Fruit fly (Drosophila melanogaster) whole organism, embryonic: ENCODE results near the gene CG10793.

ENCODE experiments used
- CG12071 ChIP-seq: fragments of 200-800 bp; sonication (Bioruptor generic); optimal IDR thresholded peaks from 3 replicates; lab custom pipeline; 2018; ENCODE audit warnings: missing biosample characterization, mild to moderate bottlenecking, missing genetic modification characterization
- CG5180 ChIP-seq: fragments of 200-800 bp; sonication (Bioruptor generic); optimal IDR thresholded peaks from 3 replicates; lab custom pipeline; 2017; ENCODE audit warnings: missing biosample characterization, missing genetic modification characterization, mild to moderate bottlenecking, moderate library complexity, missing genetic modification reagents
- CG7963 ChIP-seq: fragments of 200-800 bp; sonication (Bioruptor generic); IDR thresholded peaks from 3 replicates; pipeline ENCODE4 v1.3.6; 2022; ENCODE audit warnings: missing biosample characterization, missing genetic modification characterization; ENCODE audit not compliant: partially characterized antibody
- HHEX ChIP-seq: fragments of 200-800 bp; sonication (Bioruptor generic); optimal IDR thresholded peaks from 3 replicates; lab custom pipeline; 2017; ENCODE audit warnings: missing biosample characterization, mild to moderate bottlenecking, missing genetic modification characterization, missing genetic modification reagents
- crc ChIP-seq: fragments of 200-800 bp; sonication (Bioruptor generic); optimal IDR thresholded peaks from 2 replicates; lab custom pipeline; 2016; ENCODE audit warnings: missing biosample characterization, missing genetic modification characterization
- gce ChIP-seq: fragments of 200-800 bp; sonication (Bioruptor generic); IDR thresholded peaks from 3 replicates; pipeline ENCODE4 v1.3.6; 2022; ENCODE audit warnings: missing biosample characterization, missing genetic modification characterization
- gsb ChIP-seq: fragments of 200-800 bp; sonication (Bioruptor generic); IDR thresholded peaks from 2 replicates; pipeline ENCODE4 v1.3.6; 2022; ENCODE audit warnings: missing biosample characterization, missing genetic modification characterization
- pan ChIP-seq, 4 experiments: fragments of >200 bp in 3 of 4; fragments of 200-800 bp in 1 of 4; sonication (Bioruptor generic) in 1 of 4; optimal IDR thresholded peaks in 3 of 4; IDR thresholded peaks in 1 of 4; 2 replicates each; pipeline versions ENCODE4 v1.3.6 to Lab custom; 2017 to 2022; ENCODE audit warnings: missing biosample characterization in 2 of 4, missing genetic modification characterization in 2 of 4, mixed read lengths in 1 of 4
- run ChIP-seq: fragments of 200-800 bp; sonication (Bioruptor generic); optimal IDR thresholded peaks from 3 replicates; lab custom pipeline; 2018; ENCODE audit warnings: missing biosample characterization, mild to moderate bottlenecking, missing genetic modification characterization

DNA sequence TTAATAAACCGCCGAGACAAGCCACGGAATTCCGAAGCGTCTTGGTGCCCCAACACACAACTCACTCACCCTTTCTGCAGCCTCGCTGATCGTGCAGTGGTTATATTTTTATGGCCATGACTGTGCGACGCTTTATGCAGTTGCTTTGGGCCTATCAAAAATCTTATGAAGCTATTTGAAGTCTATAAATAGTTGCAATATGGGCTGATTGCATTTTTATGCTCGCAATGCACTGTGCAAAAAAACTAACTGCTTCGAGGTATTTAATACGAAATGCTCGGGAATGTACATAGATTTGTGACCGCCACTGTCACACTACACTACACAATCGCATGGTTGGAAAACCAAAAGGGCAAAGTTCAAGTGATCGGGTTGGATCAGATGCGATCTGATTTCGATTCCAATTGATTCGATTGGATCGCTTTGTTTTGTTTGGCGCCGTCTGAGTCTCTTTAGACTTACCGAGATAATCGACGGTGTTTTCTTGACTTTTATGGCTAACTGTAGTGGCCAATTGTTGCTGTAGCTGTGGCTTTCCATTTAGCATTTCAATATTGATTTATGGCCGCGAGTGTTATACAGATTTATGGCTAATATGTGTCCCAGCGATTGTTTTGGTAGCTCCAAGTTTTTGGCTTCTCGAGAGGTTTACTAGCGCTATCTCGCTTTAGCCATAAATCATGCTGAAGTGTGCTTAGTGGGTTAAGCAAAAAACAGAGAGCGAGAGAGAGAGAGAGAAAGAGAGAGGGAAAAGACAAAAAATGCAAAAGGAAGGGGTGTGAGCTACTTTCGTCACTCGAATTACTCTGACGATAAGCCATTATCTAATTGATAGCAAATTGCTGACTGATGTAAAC is 18.5 kb downstream of the CG10793 start:
- TF ChIP-seq HHEX (GFP tag; lab: Kevin White, UChicago) (no peak), run (tag; lab: Kevin White, UChicago) (no peak), gce (GFP tag; lab: Robert Waterston, UW) (no peak), pan (optimal IDR thresholded peaks at IDR 0.05; lab: Kevin White, UChicago) (no peak), pan (GFP tag; optimal IDR thresholded peaks at IDR 0.05 in 1 of 2, IDR thresholded peaks at IDR 0.05 in 1 of 2) (peak in 1 of 2 experiments; percentile 20), crc (GFP tag; lab: Kevin White, UChicago) (no peak), gsb (no peak), CG12071 (GFP tag; lab: Kevin White, UChicago) (no peak), CG5180 (GFP tag; lab: Kevin White, UChicago) (no peak), CG7963 (GFP tag; lab: Robert Waterston, UW) (no peak)
